Worm (Caenorhabditis elegans) whole organism, L1 larva: ENCODE results near the gene C16C10.2.

Source experiments
- C16A3.4 ChIP-seq: fragments of 150-350 bp; optimal IDR thresholded peaks from 2 replicates; lab custom pipeline; 2014; ENCODE audit warnings: missing biosample characterization, missing genetic modification characterization
- C34B4.2 ChIP-seq: sonication (generic microtip); optimal IDR thresholded peaks from 2 replicates; lab custom pipeline; 2017; ENCODE audit warnings: mild to moderate bottlenecking, missing genetic modification characterization, missing compliant biosample characterization
- F16B12.6 ChIP-seq: fragments of 150-350 bp; optimal IDR thresholded peaks from 2 replicates; lab custom pipeline; 2014; ENCODE audit warnings: missing biosample characterization, missing genetic modification characterization
- Y116A8C.19 ChIP-seq: sonication (generic microtip); optimal IDR thresholded peaks from 2 replicates; lab custom pipeline; 2016; ENCODE audit warnings: missing compliant biosample characterization, missing genetic modification characterization, borderline replicate concordance
- ama-1 ChIP-seq: fragments of 150-350 bp; optimal IDR thresholded peaks from 2 replicates; lab custom pipeline; 2014
- ceh-88 ChIP-seq: fragments of 200-800 bp; sonication (Bioruptor generic); IDR thresholded peaks from 2 replicates; pipeline ENCODE4 v1.3.6; 2022; ENCODE audit warnings: missing genetic modification characterization, missing compliant biosample characterization
- ces-1 ChIP-seq: fragments of 150-350 bp; optimal IDR thresholded peaks from 2 replicates; lab custom pipeline; 2014; ENCODE audit warnings: missing biosample characterization, missing genetic modification reagents, missing genetic modification characterization
- efl-1 ChIP-seq, 4 experiments: fragments of 150-350 bp; optimal IDR thresholded peaks in 3 of 4; peaks in 1 of 4; 1 replicate in 1 of 4; 2 replicates in 3 of 4; lab custom pipeline; 2014; ENCODE audit warnings: missing biosample characterization in 2 of 4, missing genetic modification characterization in 2 of 4, missing genetic modification reagents in 2 of 4
- efl-3 ChIP-seq: fragments of 200-800 bp; sonication (Bioruptor generic); optimal IDR thresholded peaks from 2 replicates; lab custom pipeline; 2018; ENCODE audit warnings: mild to moderate bottlenecking, missing genetic modification characterization, missing compliant biosample characterization
- egl-27 ChIP-seq, 2 experiments: fragments of 150-350 bp in 1 of 2; sonication (generic microtip); optimal IDR thresholded peaks; 3 replicates each; lab custom pipeline; 2017 to 2018; ENCODE audit warnings: missing biosample characterization in 2 of 2, missing genetic modification characterization in 2 of 2, missing genetic modification reagents in 2 of 2
- elt-2 ChIP-seq: sonication (generic microtip); optimal IDR thresholded peaks from 2 replicates; lab custom pipeline; 2016; ENCODE audit warnings: missing genetic modification characterization, mild to moderate bottlenecking, inconsistent platforms, missing compliant biosample characterization, missing genetic modification reagents
- ets-5 ChIP-seq: fragments of 200-800 bp; sonication (Bioruptor generic); IDR thresholded peaks from 2 replicates; pipeline ENCODE4 v1.3.6; 2022; ENCODE audit warnings: missing genetic modification characterization, missing compliant biosample characterization
- fkh-4 ChIP-seq: sonication (generic microtip); optimal IDR thresholded peaks from 2 replicates; lab custom pipeline; 2016; ENCODE audit warnings: missing compliant biosample characterization, missing genetic modification characterization, borderline replicate concordance
- fos-1 ChIP-seq: fragments of 150-350 bp; optimal IDR thresholded peaks from 2 replicates; lab custom pipeline; 2014; ENCODE audit warnings: missing biosample characterization, missing genetic modification characterization
- grh-1 ChIP-seq: fragments of 200-800 bp; sonication (Bioruptor generic); IDR thresholded peaks from 2 replicates; pipeline ENCODE4 v1.3.6; 2022; ENCODE audit warnings: missing genetic modification reagents, missing genetic modification characterization, missing compliant biosample characterization
- hlh-17 ChIP-seq: fragments of 200-800 bp; sonication (Bioruptor generic); optimal IDR thresholded peaks from 2 replicates; lab custom pipeline; 2018; ENCODE audit warnings: missing genetic modification characterization, mild to moderate bottlenecking, missing compliant biosample characterization, moderate library complexity, borderline replicate concordance
- irx-1 ChIP-seq: sonication (generic microtip); optimal IDR thresholded peaks from 2 replicates; lab custom pipeline; 2016; ENCODE audit warnings: missing genetic modification characterization, missing compliant biosample characterization
- isw-1 ChIP-seq: fragments of 200-800 bp; sonication (Bioruptor generic); IDR thresholded peaks from 2 replicates; pipeline ENCODE4 v1.3.6; 2022; ENCODE audit warnings: missing genetic modification characterization, missing compliant biosample characterization
- jun-1 ChIP-seq: fragments of 150-350 bp; optimal IDR thresholded peaks from 2 replicates; lab custom pipeline; 2014; ENCODE audit warnings: missing biosample characterization, missing genetic modification reagents, missing genetic modification characterization
- lin-14 ChIP-seq: fragments of 200-800 bp; sonication (Bioruptor generic); optimal IDR thresholded peaks from 2 replicates; lab custom pipeline; 2018; ENCODE audit warnings: mild to moderate bottlenecking, missing genetic modification characterization, moderate library complexity, missing compliant biosample characterization
- lin-35 ChIP-seq, 2 experiments: fragments of 150-350 bp; optimal IDR thresholded peaks; 2 replicates each; lab custom pipeline; 2014; ENCODE audit warnings: missing biosample characterization in 2 of 2, missing genetic modification characterization in 2 of 2, missing genetic modification reagents in 2 of 2
- lin-39 ChIP-seq: fragments of 150-350 bp; optimal IDR thresholded peaks from 2 replicates; lab custom pipeline; 2014; ENCODE audit warnings: missing biosample characterization, missing genetic modification reagents, missing genetic modification characterization
- lir-3 ChIP-seq: sonication (generic microtip); optimal IDR thresholded peaks from 2 replicates; lab custom pipeline; 2016; ENCODE audit warnings: mild to moderate bottlenecking, missing genetic modification characterization, moderate library complexity, missing compliant biosample characterization; ENCODE audit not compliant: poor library complexity
- mdl-1 ChIP-seq, 2 experiments: fragments of 150-350 bp; optimal IDR thresholded peaks; 2 replicates each; lab custom pipeline; 2014 to 2017; ENCODE audit warnings: missing biosample characterization in 2 of 2, missing genetic modification characterization in 2 of 2, inconsistent platforms in 1 of 2
- nhr-12 ChIP-seq: sonication (generic microtip); optimal IDR thresholded peaks from 2 replicates; lab custom pipeline; 2017; ENCODE audit warnings: missing biosample characterization, missing genetic modification characterization
- nhr-237 ChIP-seq: fragments of 150-350 bp; optimal IDR thresholded peaks from 2 replicates; lab custom pipeline; 2014; ENCODE audit warnings: missing biosample characterization, missing genetic modification characterization
- nhr-28 ChIP-seq: fragments of 150-350 bp; optimal IDR thresholded peaks from 2 replicates; lab custom pipeline; 2014; ENCODE audit warnings: missing biosample characterization, missing genetic modification characterization
- nhr-47 ChIP-seq: sonication (generic microtip); optimal IDR thresholded peaks from 2 replicates; lab custom pipeline; 2016; ENCODE audit warnings: mild to moderate bottlenecking, missing genetic modification characterization, moderate library complexity, missing compliant biosample characterization
- nhr-71 ChIP-seq: sonication (generic microtip); optimal IDR thresholded peaks from 2 replicates; lab custom pipeline; 2016; ENCODE audit warnings: mild to moderate bottlenecking, missing genetic modification characterization, moderate library complexity, missing compliant biosample characterization
- nhr-77 ChIP-seq: fragments of 150-350 bp; optimal IDR thresholded peaks from 2 replicates; lab custom pipeline; 2014; ENCODE audit warnings: missing biosample characterization, missing genetic modification characterization
- nhr-85 ChIP-seq: sonication (generic microtip); peaks from one replicate; lab custom pipeline; 2016; ENCODE audit warnings: missing genetic modification characterization, inconsistent platforms, missing compliant biosample characterization
- nhr-90 ChIP-seq: sonication (generic microtip); optimal IDR thresholded peaks from 2 replicates; lab custom pipeline; 2016; ENCODE audit warnings: mild to moderate bottlenecking, missing genetic modification characterization, missing compliant biosample characterization; ENCODE audit not compliant: poor library complexity
- pag-3 ChIP-seq: sonication (generic microtip); optimal IDR thresholded peaks from 2 replicates; lab custom pipeline; 2017; ENCODE audit warnings: missing genetic modification characterization, mild to moderate bottlenecking, missing compliant biosample characterization, antibody characterized with exemption, borderline replicate concordance; ENCODE audit not compliant: insufficient read depth
- skn-1 ChIP-seq: fragments of 150-350 bp; optimal IDR thresholded peaks from 2 replicates; lab custom pipeline; 2014; ENCODE audit warnings: missing biosample characterization, missing genetic modification characterization
- sup-37 ChIP-seq: fragments of 200-800 bp; sonication (Bioruptor generic); optimal IDR thresholded peaks from 2 replicates; lab custom pipeline; 2018; ENCODE audit warnings: mild to moderate bottlenecking, missing genetic modification characterization, missing compliant biosample characterization
- tlp-1 ChIP-seq: fragments of 150-350 bp; optimal IDR thresholded peaks from 2 replicates; lab custom pipeline; 2014; ENCODE audit warnings: missing biosample characterization, missing genetic modification characterization
- unc-130 ChIP-seq: fragments of 150-350 bp; optimal IDR thresholded peaks from 2 replicates; lab custom pipeline; 2017; ENCODE audit warnings: missing biosample characterization, missing genetic modification characterization, inconsistent platforms
- unc-62 ChIP-seq: fragments of 150-350 bp; optimal IDR thresholded peaks from 2 replicates; lab custom pipeline; 2014; ENCODE audit warnings: missing biosample characterization, missing genetic modification reagents, missing genetic modification characterization
- unc-86 ChIP-seq: sonication (generic microtip); optimal IDR thresholded peaks from 2 replicates; lab custom pipeline; 2016; ENCODE audit warnings: missing genetic modification characterization, missing compliant biosample characterization
- unc-98 ChIP-seq: fragments of 200-800 bp; sonication (Bioruptor generic); IDR thresholded peaks from 2 replicates; pipeline ENCODE4 v1.3.6; 2022; ENCODE audit warnings: missing genetic modification characterization, missing compliant biosample characterization
- zag-1 ChIP-seq: fragments of 150-350 bp; optimal IDR thresholded peaks from 2 replicates; lab custom pipeline; 2014; ENCODE audit warnings: missing biosample characterization, missing genetic modification characterization
- zip-4 ChIP-seq: fragments of 200-800 bp; sonication (Bioruptor generic); optimal IDR thresholded peaks from 2 replicates; lab custom pipeline; 2018; ENCODE audit warnings: mild to moderate bottlenecking, missing genetic modification characterization, moderate library complexity, missing compliant biosample characterization
- ztf-11 ChIP-seq, 2 experiments: sonication (generic microtip); optimal IDR thresholded peaks; 2 replicates each; lab custom pipeline; 2016 to 2017; ENCODE audit warnings: missing genetic modification characterization in 2 of 2, missing biosample characterization in 1 of 2, missing compliant biosample characterization in 1 of 2
- ztf-4 ChIP-seq: fragments of 150-350 bp; optimal IDR thresholded peaks from 2 replicates; lab custom pipeline; 2014; ENCODE audit warnings: missing biosample characterization, missing genetic modification characterization

Gene C16C10.2

ce11 chrIII:4204072-4204471, 25.6 kb upstream of the C16C10.2 start, which contains the start of the genes pelo-1 and R74.7 (continued):
- TF ChIP-seq nhr-237 (no peak), nhr-77 (tag; lab: Kevin White, UChicago) (no peak), irx-1 (no peak), isw-1 (GFP tag; lab: Robert Waterston, UW) (no peak), lir-3 (tag; lab: Kevin White, UChicago) (no peak), pag-3 (tag; lab: Kevin White, UChicago) (no peak), mdl-1 (tag; optimal IDR thresholded peaks at IDR 0.05; lab: Kevin White, UChicago) (no peak), ceh-88 (GFP tag; lab: Robert Waterston, UW) (no peak), lin-14 (peak; percentile 36), nhr-85 (no peak), C16A3.4 (tag; lab: Kevin White, UChicago) (no peak), zip-4 (GFP tag; lab: Kevin White, UChicago) (peak; percentile 82), egl-27 (tag; optimal IDR thresholded peaks at IDR 0.05; lab: Kevin White, UChicago) (no peak), lin-39 (tag; lab: Kevin White, UChicago) (peak; percentile 8), nhr-90 (tag; lab: Kevin White, UChicago) (no peak)

ce11 chrIII:4196988-4197384, 18.5 kb upstream of the C16C10.2 start, which contains the start of gene asd-1:
Gene asd-1 (plus strand): TSS chrIII:4197285.
- no peak for TF ChIP-seq tlp-1
- TF ChIP-seq lin-14 = no peak
- TF ChIP-seq nhr-12 (tag; lab: Kevin White, UChicago) = no peak
- TF ChIP-seq mdl-1 (tag; optimal IDR thresholded peaks at IDR 0.05; lab: Kevin White, UChicago) = no peak
- no peak for TF ChIP-seq ama-1 (lab: Kevin White, UChicago)
- TF ChIP-seq elt-2 = no peak
- TF ChIP-seq nhr-71 (tag; lab: Kevin White, UChicago) = no peak
- TF ChIP-seq egl-27 (tag; optimal IDR thresholded peaks at IDR 0.05; lab: Kevin White, UChicago) = no peak
- TF ChIP-seq skn-1 (tag; lab: Kevin White, UChicago) = no peak
- no peak for TF ChIP-seq efl-1 (optimal IDR thresholded peaks at IDR 0.05; lab: Kevin White, UChicago)
- no peak for TF ChIP-seq efl-1 (GFP tag; optimal IDR thresholded peaks at IDR 0.05 in 1 of 2; lab: Kevin White, UChicago)
- no peak for TF ChIP-seq hlh-17 (GFP tag; lab: Kevin White, UChicago)
- no peak for TF ChIP-seq grh-1 (GFP tag; lab: Robert Waterston, UW)
- no peak for TF ChIP-seq ztf-4 (tag; lab: Kevin White, UChicago)
- no peak for TF ChIP-seq nhr-28 (tag; lab: Kevin White, UChicago)
- TF ChIP-seq nhr-90 (tag; lab: Kevin White, UChicago) = no peak
- no peak for TF ChIP-seq efl-3 (GFP tag; lab: Kevin White, UChicago)
- TF ChIP-seq lin-39 (tag; lab: Kevin White, UChicago) = no peak
- no peak for TF ChIP-seq lin-35 (GFP tag; optimal IDR thresholded peaks at IDR 0.05; lab: Kevin White, UChicago)
- no peak for TF ChIP-seq sup-37 (GFP tag; lab: Kevin White, UChicago)
- TF ChIP-seq fos-1 (tag; lab: Kevin White, UChicago) = no peak

- TF ChIP-seq fkh-4 (tag; lab: Kevin White, UChicago) (peak; percentile 47), zag-1 (no peak), ces-1 (GFP tag; lab: Kevin White, UChicago) (no peak), elt-2 (no peak), lin-14 (peak; percentile 83), nhr-28 (tag; lab: Kevin White, UChicago) (no peak), pag-3 (tag; lab: Kevin White, UChicago) (no peak), nhr-85 (peak; percentile 76), unc-86 (tag; lab: Kevin White, UChicago) (peak; percentile 73), C34B4.2 (no peak), jun-1 (tag; lab: Kevin White, UChicago) (no peak), ets-5 (GFP tag; lab: Robert Waterston, UW) (no peak), nhr-237 (no peak), F16B12.6 (tag; lab: Kevin White, UChicago) (peak; percentile 40), ztf-11 (tag; optimal IDR thresholded peaks at IDR 0.05; lab: Kevin White, UChicago) (peak in 1 of 2 experiments; percentile 58), skn-1 (tag; lab: Kevin White, UChicago) (peak; percentile 75), C16A3.4 (tag; lab: Kevin White, UChicago) (peak; percentile 21), unc-62 (GFP tag; lab: Kevin White, UChicago) (no peak), lin-39 (tag; lab: Kevin White, UChicago) (no peak), Y116A8C.19 (tag; lab: Kevin White, UChicago) (no peak), nhr-47 (tag; lab: Kevin White, UChicago) (peak; percentile 66), efl-1 (optimal IDR thresholded peaks at IDR 0.05; lab: Kevin White, UChicago) (peak; percentile 67 to 74), efl-1 (GFP tag; optimal IDR thresholded peaks at IDR 0.05 in 1 of 2; lab: Kevin White, UChicago) (peak; percentile 56 to 94), ama-1 (lab: Kevin White, UChicago) (no peak), hlh-17 (GFP tag; lab: Kevin White, UChicago) (no peak), unc-98 (0 out of 2 replicates have a peak, but pooled peaks have one; percentile 49), unc-130 (no peak)
These were observed 18.0 kb upstream of the C16C10.2 start for ce11 chrIII:4196301-4196987.
